Worm (Caenorhabditis elegans) whole organism, L1 larva: ENCODE data around the gene C39B10.4.

Source experiments
- hlh-17 ChIP-seq: fragments of 200-800 bp; sonication (Bioruptor generic); optimal IDR thresholded peaks from 2 replicates; lab custom pipeline; 2018; ENCODE audit warnings: missing genetic modification characterization, mild to moderate bottlenecking, missing compliant biosample characterization, moderate library complexity, borderline replicate concordance
- lin-35 ChIP-seq, 2 experiments: fragments of 150-350 bp; optimal IDR thresholded peaks; 2 replicates each; lab custom pipeline; 2014; ENCODE audit warnings: missing biosample characterization in 2 of 2, missing genetic modification characterization in 2 of 2, missing genetic modification reagents in 2 of 2
- lsy-2 ChIP-seq, 2 experiments: fragments of 150-350 bp; optimal IDR thresholded peaks; 2 replicates each; lab custom pipeline; 2014; ENCODE audit warnings: missing biosample characterization in 2 of 2, missing genetic modification characterization in 2 of 2
- rnt-1 ChIP-seq: sonication (generic microtip); optimal IDR thresholded peaks from 2 replicates; lab custom pipeline; 2016; ENCODE audit warnings: mild to moderate bottlenecking, missing genetic modification characterization, moderate library complexity, missing compliant biosample characterization
- sptf-1 ChIP-seq: fragments of 150-350 bp; optimal IDR thresholded peaks from 2 replicates; lab custom pipeline; 2014; ENCODE audit warnings: missing biosample characterization, missing genetic modification characterization
- unc-130 ChIP-seq: fragments of 150-350 bp; optimal IDR thresholded peaks from 2 replicates; lab custom pipeline; 2017; ENCODE audit warnings: missing biosample characterization, missing genetic modification characterization, inconsistent platforms

DNA sequence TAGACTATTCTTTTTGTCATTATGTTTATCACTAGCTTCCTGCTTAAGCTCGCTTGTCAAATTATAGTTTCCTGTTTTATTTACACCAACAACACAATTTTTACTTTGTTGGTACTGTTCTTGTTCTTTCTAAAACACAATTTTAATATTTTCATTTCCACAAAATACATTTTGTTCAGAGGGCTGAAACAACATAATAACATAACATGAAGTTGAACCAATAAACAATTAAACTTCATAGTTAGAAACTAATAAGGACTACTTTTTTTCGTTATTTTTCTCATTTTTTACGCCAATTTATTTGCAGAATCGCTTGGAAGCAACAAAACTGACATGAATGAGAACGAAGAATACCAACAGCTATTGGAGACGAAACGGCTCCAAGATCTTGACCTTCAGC lies 969 bp upstream of the C39B10.4 start, which contains the start of gene C39B10.3:
- TF ChIP-seq rnt-1 (tag; lab: Kevin White, UChicago) (no peak), lin-35 (GFP tag; optimal IDR thresholded peaks at IDR 0.05; lab: Kevin White, UChicago) (no peak), unc-130 (no peak), sptf-1 (tag; lab: Kevin White, UChicago) (no peak), lsy-2 (tag; optimal IDR thresholded peaks at IDR 0.05; lab: Kevin White, UChicago) (no peak), hlh-17 (GFP tag; lab: Kevin White, UChicago) (no peak)
